Worm (Caenorhabditis elegans) whole organism, late embryonic: Measurements from ENCODE around the gene F58A6.5.

Experiments used
- ceh-6 ChIP-seq: fragments of 200-800 bp; sonication (Bioruptor generic); optimal IDR thresholded peaks from 2 replicates; lab custom pipeline; 2018; ENCODE audit warnings: mild to moderate bottlenecking, missing genetic modification characterization, missing compliant biosample characterization
- dve-1 ChIP-seq: sonication (generic microtip); optimal IDR thresholded peaks from 2 replicates; lab custom pipeline; 2017; ENCODE audit warnings: antibody characterized with exemption, mild to moderate bottlenecking, missing genetic modification characterization, missing compliant biosample characterization
- elt-4 ChIP-seq: sonication (generic microtip); optimal IDR thresholded peaks from 2 replicates; lab custom pipeline; 2016; ENCODE audit warnings: missing genetic modification characterization, missing compliant biosample characterization
- hlh-8 ChIP-seq: sonication (generic microtip); optimal IDR thresholded peaks from 2 replicates; lab custom pipeline; 2016; ENCODE audit warnings: missing genotype, missing genetic modification characterization, missing compliant biosample characterization
- nhr-11 ChIP-seq: fragments of 150-350 bp; optimal IDR thresholded peaks from 2 replicates; lab custom pipeline; 2014; ENCODE audit warnings: missing biosample characterization, missing genetic modification characterization
- pha-2 ChIP-seq: sonication (generic microtip); optimal IDR thresholded peaks from 2 replicates; lab custom pipeline; 2017; ENCODE audit warnings: mild to moderate bottlenecking, missing genetic modification characterization, missing compliant biosample characterization
- pha-4 ChIP-seq: fragments of 150-350 bp; optimal IDR thresholded peaks from 2 replicates; lab custom pipeline; 2018; ENCODE audit warnings: missing biosample characterization, missing genetic modification reagents, missing genetic modification characterization
- ref-2 ChIP-seq: sonication (generic microtip); optimal IDR thresholded peaks from 2 replicates; lab custom pipeline; 2016; ENCODE audit warnings: missing genetic modification characterization, missing compliant biosample characterization
- tbx-2 ChIP-seq: sonication (generic microtip); optimal IDR thresholded peaks from 2 replicates; lab custom pipeline; 2016; ENCODE audit warnings: missing genetic modification characterization, missing compliant biosample characterization
- ttx-3 ChIP-seq: sonication (generic microtip); optimal IDR thresholded peaks from 2 replicates; lab custom pipeline; 2016; ENCODE audit warnings: missing genetic modification reagents, missing genetic modification characterization, missing compliant biosample characterization

- TF ChIP-seq nhr-11 (tag; lab: Kevin White, UChicago) (no peak), elt-4 (tag; lab: Kevin White, UChicago) (no peak), pha-2 (no peak), ttx-3 (no peak), hlh-8 (tag; lab: Kevin White, UChicago) (no peak), ref-2 (tag; lab: Kevin White, UChicago) (no peak), tbx-2 (tag; lab: Kevin White, UChicago) (no peak), pha-4 (tag; lab: Kevin White, UChicago) (no peak), ceh-6 (GFP tag; lab: Kevin White, UChicago) (no peak), dve-1 (tag; lab: Kevin White, UChicago) (no peak)
Measured at ce11 chrII:5142619-5143018, 5.6 kb downstream of the F58A6.5 start, which contains the start of gene F58A6.1.
